Worm (Caenorhabditis elegans) whole organism, L4 larva: ENCODE results near the gene nas-13.

Source experiments
- R02D3.7 ChIP-seq: fragments of 150-350 bp; sonication (generic microtip); optimal IDR thresholded peaks from 3 replicates; lab custom pipeline; 2014; ENCODE audit warnings: missing biosample characterization, missing genetic modification characterization
- dpl-1 ChIP-seq: fragments of 150-350 bp; optimal IDR thresholded peaks from 2 replicates; lab custom pipeline; 2014; ENCODE audit warnings: missing biosample characterization, missing genetic modification reagents, missing genetic modification characterization
- lin-15B ChIP-seq: fragments of 150-350 bp; sonication (generic microtip); optimal IDR thresholded peaks from 3 replicates; lab custom pipeline; 2014; ENCODE audit warnings: missing biosample characterization, missing genetic modification characterization
- madf-5 ChIP-seq, 2 experiments: fragments of 200-800 bp; sonication (Bioruptor generic); IDR thresholded peaks; 2 replicates each; pipeline ENCODE4 v1.3.6; 2022; ENCODE audit warnings: missing compliant biosample characterization in 2 of 2, missing genetic modification characterization in 2 of 2
- mdl-1 ChIP-seq, 2 experiments: fragments of 150-350 bp in 1 of 2; sonication (generic microtip) in 1 of 2; optimal IDR thresholded peaks; 2 replicates each; lab custom pipeline; 2014 to 2017; ENCODE audit warnings: missing biosample characterization in 2 of 2, missing genetic modification characterization in 2 of 2
- nhr-102 ChIP-seq: sonication (generic microtip); optimal IDR thresholded peaks from 2 replicates; lab custom pipeline; 2016; ENCODE audit warnings: mild to moderate bottlenecking, missing genetic modification characterization, moderate library complexity, missing compliant biosample characterization
- vab-7 ChIP-seq: fragments of 200-800 bp; sonication (Bioruptor generic); IDR thresholded peaks from 2 replicates; pipeline ENCODE4 v1.3.6; 2022; ENCODE audit warnings: missing genetic modification reagents, missing genetic modification characterization, missing compliant biosample characterization

DNA sequence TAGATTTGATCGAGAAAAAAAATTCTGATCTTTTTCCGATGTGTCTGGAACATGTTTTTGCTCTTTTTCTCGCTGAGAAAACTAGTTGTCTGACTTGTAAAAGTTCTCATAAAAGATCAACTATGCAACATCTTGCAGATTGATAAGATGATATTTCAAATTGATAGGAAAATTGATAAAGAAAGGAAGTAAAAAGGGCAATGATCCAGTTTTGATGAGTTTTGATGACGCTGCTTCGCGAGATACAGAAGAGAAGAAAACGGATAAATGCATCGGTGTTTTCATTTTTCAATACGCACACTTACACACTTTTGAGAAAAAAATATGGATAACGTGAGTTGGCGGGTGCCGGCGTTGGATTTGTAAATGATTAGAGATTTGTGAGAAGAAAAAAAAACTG is 52.8 kb downstream of the nas-13 start:
- TF ChIP-seq lin-15B: no peak
- TF ChIP-seq vab-7: no peak
- TF ChIP-seq mdl-1 (tag; optimal IDR thresholded peaks at IDR 0.05; lab: Kevin White, UChicago): no peak
- no peak for TF ChIP-seq nhr-102 (tag; lab: Kevin White, UChicago)
- no peak for TF ChIP-seq dpl-1 (GFP tag; lab: Kevin White, UChicago)
- TF ChIP-seq madf-5 (GFP tag; IDR thresholded peaks at IDR 0.05; lab: Robert Waterston, UW): no peak
- TF ChIP-seq R02D3.7 (tag; lab: Kevin White, UChicago): no peak
